Worm (Caenorhabditis elegans) whole organism, L3 larva: ENCODE results near the gene F54D8.6.

Source experiments
- R02D3.7 ChIP-seq: fragments of 150-350 bp; optimal IDR thresholded peaks from 2 replicates; lab custom pipeline; 2014; ENCODE audit warnings: missing biosample characterization, missing genetic modification characterization
- ZK546.5 ChIP-seq: sonication (generic microtip); optimal IDR thresholded peaks from 2 replicates; lab custom pipeline; 2017; ENCODE audit warnings: missing biosample characterization, missing genetic modification characterization
- aly-2 ChIP-seq: fragments of 150-350 bp; optimal IDR thresholded peaks from 2 replicates; lab custom pipeline; 2014; ENCODE audit warnings: missing biosample characterization, missing genetic modification characterization
- ama-1 ChIP-seq: fragments of 150-350 bp; optimal IDR thresholded peaks from 2 replicates; lab custom pipeline; 2018
- ceh-16 ChIP-seq: sonication (generic microtip); optimal IDR thresholded peaks from 2 replicates; lab custom pipeline; 2017; ENCODE audit warnings: missing biosample characterization, missing genetic modification characterization
- ceh-28 ChIP-seq: fragments of 150-350 bp; optimal IDR thresholded peaks from 2 replicates; lab custom pipeline; 2014; ENCODE audit warnings: missing biosample characterization, missing genetic modification reagents, missing genetic modification characterization
- ceh-82 ChIP-seq: fragments of 150-350 bp; optimal IDR thresholded peaks from 2 replicates; lab custom pipeline; 2014; ENCODE audit warnings: missing biosample characterization, missing genetic modification characterization
- ceh-9 ChIP-seq: sonication (generic microtip); optimal IDR thresholded peaks from 2 replicates; lab custom pipeline; 2018; ENCODE audit warnings: missing biosample characterization, missing genetic modification characterization
- daf-12 ChIP-seq: fragments of 150-350 bp; optimal IDR thresholded peaks from 2 replicates; lab custom pipeline; 2014; ENCODE audit warnings: missing biosample characterization, missing genetic modification reagents, missing genetic modification characterization
- egl-27 ChIP-seq: sonication (generic microtip); optimal IDR thresholded peaks from 4 replicates; lab custom pipeline; 2017; ENCODE audit warnings: missing biosample characterization, missing genetic modification reagents, missing genetic modification characterization
- egl-5 ChIP-seq: fragments of 150-350 bp; optimal IDR thresholded peaks from 2 replicates; lab custom pipeline; 2017; ENCODE audit warnings: missing biosample characterization, missing genetic modification reagents, missing genetic modification characterization, inconsistent platforms
- elt-1 ChIP-seq: fragments of 150-350 bp; optimal IDR thresholded peaks from 2 replicates; lab custom pipeline; 2014; ENCODE audit warnings: missing biosample characterization, missing genetic modification characterization
- elt-2 ChIP-seq: sonication (generic microtip); optimal IDR thresholded peaks from 2 replicates; lab custom pipeline; 2016; ENCODE audit warnings: missing genetic modification reagents, mild to moderate bottlenecking, missing genetic modification characterization, missing compliant biosample characterization
- elt-3 ChIP-seq, 3 experiments: fragments of 150-350 bp in 1 of 3; sonication (generic microtip) in 2 of 3; optimal IDR thresholded peaks; 2 replicates in 2 of 3; 4 replicates in 1 of 3; lab custom pipeline; 2014 to 2017; ENCODE audit warnings: missing biosample characterization in 3 of 3, missing genetic modification characterization in 3 of 3
- eor-1 ChIP-seq, 2 experiments: fragments of 150-350 bp; optimal IDR thresholded peaks; 2 replicates each; lab custom pipeline; 2014 to 2018; ENCODE audit warnings: missing biosample characterization in 2 of 2, missing genetic modification characterization in 2 of 2
- fkh-10 ChIP-seq: sonication (generic microtip); optimal IDR thresholded peaks from 2 replicates; lab custom pipeline; 2017; ENCODE audit warnings: missing biosample characterization, missing genetic modification reagents, missing genetic modification characterization
- fkh-2 ChIP-seq: fragments of 150-350 bp; optimal IDR thresholded peaks from 2 replicates; lab custom pipeline; 2014; ENCODE audit warnings: missing biosample characterization, missing genetic modification reagents, missing genetic modification characterization
- fos-1 ChIP-seq: fragments of 150-350 bp; optimal IDR thresholded peaks from 2 replicates; lab custom pipeline; 2014; ENCODE audit warnings: missing biosample characterization, missing genetic modification characterization
- hmg-11 ChIP-seq: sonication (generic microtip); optimal IDR thresholded peaks from 2 replicates; lab custom pipeline; 2016; ENCODE audit warnings: missing genetic modification characterization, missing compliant biosample characterization
- jun-1 ChIP-seq: fragments of 150-350 bp; optimal IDR thresholded peaks from 2 replicates; lab custom pipeline; 2014; ENCODE audit warnings: missing biosample characterization, missing genetic modification reagents, missing genetic modification characterization
- lin-15B ChIP-seq: fragments of 150-350 bp; optimal IDR thresholded peaks from 2 replicates; lab custom pipeline; 2014; ENCODE audit warnings: missing biosample characterization, missing genetic modification characterization
- lin-39 ChIP-seq: fragments of 150-350 bp; optimal IDR thresholded peaks from 2 replicates; lab custom pipeline; 2018; ENCODE audit warnings: missing biosample characterization, missing genetic modification reagents, missing genetic modification characterization
- lsy-12 ChIP-seq: sonication (generic microtip); optimal IDR thresholded peaks from 2 replicates; lab custom pipeline; 2016; ENCODE audit warnings: mild to moderate bottlenecking, missing genetic modification characterization, missing compliant biosample characterization
- mdl-1 ChIP-seq: fragments of 150-350 bp; optimal IDR thresholded peaks from 2 replicates; lab custom pipeline; 2014; ENCODE audit warnings: missing biosample characterization, missing genetic modification characterization
- mml-1 ChIP-seq: fragments of 150-350 bp; sonication (generic microtip); optimal IDR thresholded peaks from 3 replicates; lab custom pipeline; 2014; ENCODE audit warnings: missing biosample characterization, missing genetic modification characterization
- nfya-1 ChIP-seq: sonication (generic microtip); optimal IDR thresholded peaks from 2 replicates; lab custom pipeline; 2017; ENCODE audit warnings: missing genetic modification characterization, mild to moderate bottlenecking, missing compliant biosample characterization, antibody characterized with exemption, moderate library complexity; ENCODE audit not compliant: insufficient read depth
- nhr-11 ChIP-seq: fragments of 150-350 bp; optimal IDR thresholded peaks from 2 replicates; lab custom pipeline; 2014; ENCODE audit warnings: missing biosample characterization, missing genetic modification characterization
- nhr-12 ChIP-seq: fragments of 150-350 bp; optimal IDR thresholded peaks from 2 replicates; lab custom pipeline; 2014; ENCODE audit warnings: missing biosample characterization, missing genetic modification characterization
- nhr-23 ChIP-seq: fragments of 150-350 bp; optimal IDR thresholded peaks from 2 replicates; lab custom pipeline; 2014; ENCODE audit warnings: missing biosample characterization, missing genetic modification reagents, missing genetic modification characterization
- nhr-237 ChIP-seq: fragments of 150-350 bp; optimal IDR thresholded peaks from 2 replicates; lab custom pipeline; 2014; ENCODE audit warnings: missing biosample characterization, missing genetic modification characterization
- nhr-25 ChIP-seq: sonication (generic microtip); optimal IDR thresholded peaks from 2 replicates; lab custom pipeline; 2017; ENCODE audit warnings: missing biosample characterization, missing genetic modification characterization
- nhr-28 ChIP-seq: fragments of 150-350 bp; optimal IDR thresholded peaks from 2 replicates; lab custom pipeline; 2014; ENCODE audit warnings: missing biosample characterization, missing genetic modification characterization
- nhr-43 ChIP-seq: sonication (generic microtip); optimal IDR thresholded peaks from 2 replicates; lab custom pipeline; 2016; ENCODE audit warnings: mild to moderate bottlenecking, missing genetic modification characterization, missing compliant biosample characterization; ENCODE audit not compliant: poor library complexity, severe bottlenecking
- nhr-67 ChIP-seq: fragments of 150-350 bp; optimal IDR thresholded peaks from 2 replicates; lab custom pipeline; 2014; ENCODE audit warnings: missing biosample characterization, missing genetic modification characterization
- nhr-76 ChIP-seq: fragments of 150-350 bp; sonication (generic microtip); optimal IDR thresholded peaks from 5 replicates; lab custom pipeline; 2014; ENCODE audit warnings: missing biosample characterization, missing genetic modification characterization
- nhr-77 ChIP-seq: fragments of 150-350 bp; optimal IDR thresholded peaks from 2 replicates; lab custom pipeline; 2014; ENCODE audit warnings: missing biosample characterization, missing genetic modification characterization
- pha-4 ChIP-seq: fragments of 150-350 bp; optimal IDR thresholded peaks from 2 replicates; lab custom pipeline; 2014; ENCODE audit warnings: missing biosample characterization, missing genetic modification reagents, missing genetic modification characterization
- pqm-1 ChIP-seq: fragments of 150-350 bp; optimal IDR thresholded peaks from 2 replicates; lab custom pipeline; 2017; ENCODE audit warnings: missing biosample characterization, missing genetic modification characterization, inconsistent platforms
- sea-2 ChIP-seq: fragments of 150-350 bp; sonication (generic microtip); optimal IDR thresholded peaks from 4 replicates; lab custom pipeline; 2014; ENCODE audit warnings: missing biosample characterization, missing genetic modification reagents, missing genetic modification characterization
- skn-1 ChIP-seq: fragments of 150-350 bp; optimal IDR thresholded peaks from 2 replicates; lab custom pipeline; 2014; ENCODE audit warnings: missing biosample characterization, missing genetic modification characterization
- snpc-4 ChIP-seq: fragments of 150-350 bp; optimal IDR thresholded peaks from 2 replicates; lab custom pipeline; 2014; ENCODE audit warnings: missing biosample characterization, missing genetic modification characterization
- tbx-2 ChIP-seq: sonication (generic microtip); optimal IDR thresholded peaks from 2 replicates; lab custom pipeline; 2016; ENCODE audit warnings: mild to moderate bottlenecking, missing genetic modification characterization, missing compliant biosample characterization
- unc-39 ChIP-seq: sonication (generic microtip); optimal IDR thresholded peaks from 4 replicates; lab custom pipeline; 2017; ENCODE audit warnings: missing biosample characterization, missing genetic modification characterization
- unc-62 ChIP-seq: fragments of 150-350 bp; sonication (generic microtip); optimal IDR thresholded peaks from 4 replicates; lab custom pipeline; 2014; ENCODE audit warnings: missing biosample characterization, missing genetic modification reagents, missing genetic modification characterization
- zag-1 ChIP-seq: fragments of 150-350 bp; optimal IDR thresholded peaks from 2 replicates; lab custom pipeline; 2014; ENCODE audit warnings: missing biosample characterization, missing genetic modification characterization
- ztf-11 ChIP-seq: fragments of 150-350 bp; optimal IDR thresholded peaks from 2 replicates; lab custom pipeline; 2014; ENCODE audit warnings: missing biosample characterization, missing genetic modification characterization
- ztf-4 ChIP-seq: fragments of 150-350 bp; optimal IDR thresholded peaks from 2 replicates; lab custom pipeline; 2014; ENCODE audit warnings: missing biosample characterization, missing genetic modification characterization

The F54D8.6 gene

DNA sequence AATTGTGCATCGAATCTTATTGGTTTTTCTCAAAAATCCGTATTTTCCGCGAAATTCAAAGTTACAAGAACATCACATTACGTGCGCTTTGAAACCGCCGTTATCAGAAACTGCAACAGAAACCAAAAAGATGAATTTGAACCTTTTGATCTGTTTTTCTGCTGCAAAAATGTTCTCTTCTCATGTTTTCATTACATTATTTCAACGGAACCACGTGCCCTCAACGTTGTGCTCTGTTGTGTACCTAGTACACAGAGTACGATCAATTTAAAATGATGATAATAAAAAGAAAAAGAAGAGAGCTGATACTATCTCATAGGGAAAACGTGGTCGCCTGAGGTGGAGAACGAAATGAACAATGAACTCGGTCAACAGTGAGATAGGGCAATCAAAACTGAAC lies 24.7 kb upstream of the F54D8.6 start:
- TF ChIP-seq ama-1 = peak; percentile 26
- TF ChIP-seq pha-4 (tag; lab: Kevin White, UChicago) = peak; percentile 93
- peak; percentile 99 for TF ChIP-seq pqm-1 (tag; lab: Kevin White, UChicago)
- TF ChIP-seq elt-1 = peak; percentile 7
- peak in 1 of 3 experiments; percentile 8 for TF ChIP-seq elt-3 (tag; optimal IDR thresholded peaks at IDR 0.05; lab: Kevin White, UChicago)
- TF ChIP-seq nhr-11 = peak; percentile 37
- TF ChIP-seq nhr-23 (tag; lab: Kevin White, UChicago) = peak; percentile 82
- TF ChIP-seq ZK546.5 (tag; lab: Kevin White, UChicago) = no peak
- TF ChIP-seq skn-1 (tag; lab: Kevin White, UChicago) = peak; percentile 81
- TF ChIP-seq egl-27 (tag; lab: Kevin White, UChicago) = no peak
- TF ChIP-seq snpc-4 (tag; lab: Kevin White, UChicago) = peak; percentile 10
- peak; percentile 60 for TF ChIP-seq nfya-1 (tag; lab: Kevin White, UChicago)
- peak; percentile 25 for TF ChIP-seq ztf-4 (tag; lab: Kevin White, UChicago)
- TF ChIP-seq elt-2 (tag; lab: Kevin White, UChicago) = peak; percentile 93
- TF ChIP-seq jun-1 = peak; percentile 78
- peak; percentile 81 for TF ChIP-seq nhr-43
- TF ChIP-seq lin-15B (tag; lab: Kevin White, UChicago) = peak; percentile 6
- TF ChIP-seq lin-39 = no peak
- no peak for TF ChIP-seq unc-39
- peak; percentile 43 for TF ChIP-seq mdl-1 (tag; lab: Kevin White, UChicago)
- TF ChIP-seq, all 47 proteins: peak for 16

- peak; percentile 77 for TF ChIP-seq ztf-4 (tag; lab: Kevin White, UChicago)
- TF ChIP-seq ZK546.5 (tag; lab: Kevin White, UChicago) = no peak
- TF ChIP-seq ztf-11 = no peak
- peak; percentile 65 for TF ChIP-seq elt-2 (tag; lab: Kevin White, UChicago)
- TF ChIP-seq nhr-77 (tag; lab: Kevin White, UChicago) = peak; percentile 33
- peak; percentile 45 for TF ChIP-seq lin-15B (tag; lab: Kevin White, UChicago)
- peak; percentile 69 for TF ChIP-seq nfya-1 (tag; lab: Kevin White, UChicago)
- TF ChIP-seq daf-12 (tag; lab: Kevin White, UChicago) = no peak
- TF ChIP-seq elt-3 (tag; optimal IDR thresholded peaks at IDR 0.05; lab: Kevin White, UChicago) = no peak
- TF ChIP-seq pha-4 (tag; lab: Kevin White, UChicago) = peak; percentile 49
- peak in 1 of 2 experiments; percentile 52 for TF ChIP-seq eor-1 (tag; optimal IDR thresholded peaks at IDR 0.05; lab: Kevin White, UChicago)
- no peak for TF ChIP-seq ceh-16 (tag; lab: Kevin White, UChicago)
- peak; percentile 19 for TF ChIP-seq ceh-28 (tag; lab: Kevin White, UChicago)
- TF ChIP-seq snpc-4 (tag; lab: Kevin White, UChicago) = peak; percentile 99
- TF ChIP-seq unc-62 (GFP tag; lab: Kevin White, UChicago) = no peak
- TF ChIP-seq mml-1 (tag; lab: Kevin White, UChicago) = no peak
- no peak for TF ChIP-seq sea-2
- no peak for TF ChIP-seq mdl-1 (tag; lab: Kevin White, UChicago)
- no peak for TF ChIP-seq egl-5 (tag; lab: Kevin White, UChicago)
- TF ChIP-seq nhr-28 (tag; lab: Kevin White, UChicago) = no peak
- no peak for TF ChIP-seq nhr-67 (tag; lab: Kevin White, UChicago)
- TF ChIP-seq nhr-43 = peak; percentile 87
- TF ChIP-seq lin-39 = peak; percentile 13
- TF ChIP-seq zag-1 (tag; lab: Kevin White, UChicago) = no peak
- peak; percentile 61 for TF ChIP-seq nhr-23 (tag; lab: Kevin White, UChicago)
- TF ChIP-seq nhr-11 = peak; percentile 32
- peak; percentile 88 for TF ChIP-seq lsy-12 (tag; lab: Kevin White, UChicago)
- no peak for TF ChIP-seq fkh-2 (tag; lab: Kevin White, UChicago)
- TF ChIP-seq ceh-9 = no peak
- peak; percentile 91 for TF ChIP-seq hmg-11 (tag; lab: Kevin White, UChicago)
- peak; percentile 42 for TF ChIP-seq nhr-25
- TF ChIP-seq tbx-2 = peak; percentile 89
- TF ChIP-seq fos-1 (tag; lab: Kevin White, UChicago) = no peak
- peak; percentile 16 for TF ChIP-seq pqm-1 (tag; lab: Kevin White, UChicago)
- TF ChIP-seq egl-27 (tag; lab: Kevin White, UChicago) = no peak
- TF ChIP-seq nhr-237 (tag; lab: Kevin White, UChicago) = no peak
- no peak for TF ChIP-seq skn-1 (tag; lab: Kevin White, UChicago)
- no peak for TF ChIP-seq nhr-76
- peak; percentile 81 for TF ChIP-seq ceh-82 (tag; lab: Kevin White, UChicago)
- peak; percentile 33 for TF ChIP-seq fkh-10 (GFP tag; lab: Kevin White, UChicago)
- no peak for TF ChIP-seq aly-2 (tag; lab: Kevin White, UChicago)
- TF ChIP-seq nhr-12 (tag; lab: Kevin White, UChicago) = no peak
- TF ChIP-seq jun-1 = peak; percentile 47
- TF ChIP-seq R02D3.7 (tag; lab: Kevin White, UChicago) = peak; percentile 60
- TF ChIP-seq unc-39 = no peak
- peak; percentile 90 for TF ChIP-seq ama-1
- no peak for TF ChIP-seq elt-1
Observed at ce11 chrIII:5080700-5081572, 21.8 kb upstream of the F54D8.6 start.
